Worm (Caenorhabditis elegans) whole organism, L1 larva: ENCODE measurements around the gene idpb-1.

Source experiments
- C04F5.9 ChIP-seq: sonication (generic microtip); optimal IDR thresholded peaks from 2 replicates; lab custom pipeline; 2016; ENCODE audit warnings: missing genetic modification characterization, missing compliant biosample characterization
- C16A3.4 ChIP-seq: fragments of 150-350 bp; optimal IDR thresholded peaks from 2 replicates; lab custom pipeline; 2014; ENCODE audit warnings: missing biosample characterization, missing genetic modification characterization
- F16B12.6 ChIP-seq: fragments of 150-350 bp; optimal IDR thresholded peaks from 2 replicates; lab custom pipeline; 2014; ENCODE audit warnings: missing biosample characterization, missing genetic modification characterization
- Y116A8C.19 ChIP-seq: sonication (generic microtip); optimal IDR thresholded peaks from 2 replicates; lab custom pipeline; 2016; ENCODE audit warnings: missing compliant biosample characterization, missing genetic modification characterization, borderline replicate concordance
- aha-1 ChIP-seq: fragments of 150-350 bp; optimal IDR thresholded peaks from 2 replicates; lab custom pipeline; 2014; ENCODE audit warnings: missing biosample characterization, missing genetic modification characterization
- aly-2 ChIP-seq: fragments of 150-350 bp; optimal IDR thresholded peaks from 2 replicates; lab custom pipeline; 2014; ENCODE audit warnings: missing biosample characterization, missing genetic modification characterization
- ama-1 ChIP-seq: fragments of 150-350 bp; optimal IDR thresholded peaks from 2 replicates; lab custom pipeline; 2014
- ceh-63 ChIP-seq: fragments of 200-800 bp; sonication (Bioruptor generic); optimal IDR thresholded peaks from 2 replicates; lab custom pipeline; 2018; ENCODE audit warnings: mild to moderate bottlenecking, missing genetic modification characterization, missing compliant biosample characterization
- ceh-8 ChIP-seq: fragments of 200-800 bp; sonication (Bioruptor generic); optimal IDR thresholded peaks from 2 replicates; lab custom pipeline; 2018; ENCODE audit warnings: mild to moderate bottlenecking, missing genetic modification characterization, moderate library complexity, missing compliant biosample characterization
- dpl-1 ChIP-seq, 3 experiments: fragments of 150-350 bp in 2 of 3; sonication (generic microtip) in 1 of 3; optimal IDR thresholded peaks; 2 replicates each; lab custom pipeline; 2014 to 2017; ENCODE audit warnings: missing biosample characterization in 3 of 3, missing genetic modification characterization in 3 of 3, missing genetic modification reagents in 3 of 3
- efl-1 ChIP-seq, 4 experiments: fragments of 150-350 bp; optimal IDR thresholded peaks in 3 of 4; peaks in 1 of 4; 1 replicate in 1 of 4; 2 replicates in 3 of 4; lab custom pipeline; 2014; ENCODE audit warnings: missing biosample characterization in 2 of 4, missing genetic modification characterization in 2 of 4, missing genetic modification reagents in 2 of 4
- egl-13 ChIP-seq: sonication (generic microtip); optimal IDR thresholded peaks from 2 replicates; lab custom pipeline; 2016; ENCODE audit warnings: missing genotype, missing genetic modification reagents, missing genetic modification characterization, missing compliant biosample characterization
- egl-27 ChIP-seq, 2 experiments: fragments of 150-350 bp in 1 of 2; sonication (generic microtip); optimal IDR thresholded peaks; 3 replicates each; lab custom pipeline; 2017 to 2018; ENCODE audit warnings: missing biosample characterization in 2 of 2, missing genetic modification characterization in 2 of 2, missing genetic modification reagents in 2 of 2
- elt-3 ChIP-seq, 6 experiments: fragments of 150-350 bp in 1 of 6; sonication (generic microtip); optimal IDR thresholded peaks; 2 replicates each; lab custom pipeline; 2017 to 2018; ENCODE audit warnings: missing biosample characterization in 6 of 6, missing genetic modification characterization in 6 of 6, inconsistent platforms in 1 of 6
- ets-5 ChIP-seq: fragments of 200-800 bp; sonication (Bioruptor generic); IDR thresholded peaks from 2 replicates; pipeline ENCODE4 v1.3.6; 2022; ENCODE audit warnings: missing genetic modification characterization, missing compliant biosample characterization
- grh-1 ChIP-seq: fragments of 200-800 bp; sonication (Bioruptor generic); IDR thresholded peaks from 2 replicates; pipeline ENCODE4 v1.3.6; 2022; ENCODE audit warnings: missing genetic modification reagents, missing genetic modification characterization, missing compliant biosample characterization
- irx-1 ChIP-seq: sonication (generic microtip); optimal IDR thresholded peaks from 2 replicates; lab custom pipeline; 2016; ENCODE audit warnings: missing genetic modification characterization, missing compliant biosample characterization
- isw-1 ChIP-seq: fragments of 200-800 bp; sonication (Bioruptor generic); IDR thresholded peaks from 2 replicates; pipeline ENCODE4 v1.3.6; 2022; ENCODE audit warnings: missing genetic modification characterization, missing compliant biosample characterization
- jun-1 ChIP-seq: fragments of 150-350 bp; optimal IDR thresholded peaks from 2 replicates; lab custom pipeline; 2014; ENCODE audit warnings: missing biosample characterization, missing genetic modification reagents, missing genetic modification characterization
- lin-14 ChIP-seq: fragments of 200-800 bp; sonication (Bioruptor generic); optimal IDR thresholded peaks from 2 replicates; lab custom pipeline; 2018; ENCODE audit warnings: mild to moderate bottlenecking, missing genetic modification characterization, moderate library complexity, missing compliant biosample characterization
- lin-15B ChIP-seq: fragments of 150-350 bp; sonication (generic microtip); optimal IDR thresholded peaks from 3 replicates; lab custom pipeline; 2014; ENCODE audit warnings: missing biosample characterization, missing genetic modification characterization
- lir-3 ChIP-seq: sonication (generic microtip); optimal IDR thresholded peaks from 2 replicates; lab custom pipeline; 2016; ENCODE audit warnings: mild to moderate bottlenecking, missing genetic modification characterization, moderate library complexity, missing compliant biosample characterization; ENCODE audit not compliant: poor library complexity
- lsy-2 ChIP-seq, 2 experiments: fragments of 150-350 bp; optimal IDR thresholded peaks; 2 replicates each; lab custom pipeline; 2014; ENCODE audit warnings: missing biosample characterization in 2 of 2, missing genetic modification characterization in 2 of 2
- mab-9 ChIP-seq: fragments of 200-800 bp; sonication (Bioruptor generic); IDR thresholded peaks from 2 replicates; pipeline ENCODE4 v1.3.6; 2022; ENCODE audit warnings: missing genetic modification reagents, missing genetic modification characterization, missing compliant biosample characterization
- mdl-1 ChIP-seq, 2 experiments: fragments of 150-350 bp; optimal IDR thresholded peaks; 2 replicates each; lab custom pipeline; 2014 to 2017; ENCODE audit warnings: missing biosample characterization in 2 of 2, missing genetic modification characterization in 2 of 2, inconsistent platforms in 1 of 2
- nhr-11 ChIP-seq: fragments of 150-350 bp; optimal IDR thresholded peaks from 2 replicates; lab custom pipeline; 2014; ENCODE audit warnings: missing biosample characterization, missing genetic modification characterization
- nhr-12 ChIP-seq: sonication (generic microtip); optimal IDR thresholded peaks from 2 replicates; lab custom pipeline; 2017; ENCODE audit warnings: missing biosample characterization, missing genetic modification characterization
- nhr-19 ChIP-seq: fragments of 200-800 bp; sonication (Bioruptor generic); conservative IDR thresholded peaks from 2 replicates; pipeline ENCODE4 v1.3.6; 2022; ENCODE audit warnings: missing genetic modification characterization, missing compliant biosample characterization
- nhr-20 ChIP-seq: sonication (generic microtip); optimal IDR thresholded peaks from 2 replicates; lab custom pipeline; 2016; ENCODE audit warnings: mild to moderate bottlenecking, missing genetic modification characterization, missing compliant biosample characterization
- nhr-237 ChIP-seq: fragments of 150-350 bp; optimal IDR thresholded peaks from 2 replicates; lab custom pipeline; 2014; ENCODE audit warnings: missing biosample characterization, missing genetic modification characterization
- nhr-28 ChIP-seq: fragments of 150-350 bp; optimal IDR thresholded peaks from 2 replicates; lab custom pipeline; 2014; ENCODE audit warnings: missing biosample characterization, missing genetic modification characterization
- nhr-71 ChIP-seq: sonication (generic microtip); optimal IDR thresholded peaks from 2 replicates; lab custom pipeline; 2016; ENCODE audit warnings: mild to moderate bottlenecking, missing genetic modification characterization, moderate library complexity, missing compliant biosample characterization
- nhr-76 ChIP-seq: sonication (generic microtip); optimal IDR thresholded peaks from 2 replicates; lab custom pipeline; 2017; ENCODE audit warnings: missing biosample characterization, missing genetic modification characterization
- nhr-84 ChIP-seq: sonication (generic microtip); optimal IDR thresholded peaks from 2 replicates; lab custom pipeline; 2017; ENCODE audit warnings: missing biosample characterization, missing genetic modification characterization
- pqm-1 ChIP-seq: sonication (generic microtip); optimal IDR thresholded peaks from 3 replicates; lab custom pipeline; 2017; ENCODE audit warnings: missing biosample characterization, missing genetic modification characterization
- rnt-1 ChIP-seq: sonication (generic microtip); optimal IDR thresholded peaks from 2 replicates; lab custom pipeline; 2016; ENCODE audit warnings: mild to moderate bottlenecking, missing genetic modification characterization, moderate library complexity, missing compliant biosample characterization
- skn-1 ChIP-seq: fragments of 150-350 bp; optimal IDR thresholded peaks from 2 replicates; lab custom pipeline; 2014; ENCODE audit warnings: missing biosample characterization, missing genetic modification characterization
- snpc-4 ChIP-seq: fragments of 150-350 bp; optimal IDR thresholded peaks from 2 replicates; lab custom pipeline; 2014; ENCODE audit warnings: missing biosample characterization, missing genetic modification characterization
- sptf-1 ChIP-seq: fragments of 150-350 bp; optimal IDR thresholded peaks from 2 replicates; lab custom pipeline; 2014; ENCODE audit warnings: missing biosample characterization, missing genetic modification characterization
- sup-37 ChIP-seq: fragments of 200-800 bp; sonication (Bioruptor generic); optimal IDR thresholded peaks from 2 replicates; lab custom pipeline; 2018; ENCODE audit warnings: mild to moderate bottlenecking, missing genetic modification characterization, missing compliant biosample characterization
- swsn-7 ChIP-seq: sonication (generic microtip); optimal IDR thresholded peaks from 2 replicates; lab custom pipeline; 2016; ENCODE audit warnings: missing genetic modification characterization, missing compliant biosample characterization
- unc-30 ChIP-seq: sonication (generic microtip); optimal IDR thresholded peaks from 2 replicates; lab custom pipeline; 2017; ENCODE audit warnings: missing biosample characterization, missing genetic modification characterization
- unc-62 ChIP-seq: fragments of 150-350 bp; optimal IDR thresholded peaks from 2 replicates; lab custom pipeline; 2014; ENCODE audit warnings: missing biosample characterization, missing genetic modification reagents, missing genetic modification characterization
- unc-86 ChIP-seq: sonication (generic microtip); optimal IDR thresholded peaks from 2 replicates; lab custom pipeline; 2016; ENCODE audit warnings: missing genetic modification characterization, missing compliant biosample characterization
- unc-98 ChIP-seq: fragments of 200-800 bp; sonication (Bioruptor generic); IDR thresholded peaks from 2 replicates; pipeline ENCODE4 v1.3.6; 2022; ENCODE audit warnings: missing genetic modification characterization, missing compliant biosample characterization
- vab-15 ChIP-seq: sonication (generic microtip); optimal IDR thresholded peaks from 2 replicates; lab custom pipeline; 2017; ENCODE audit warnings: missing genotype, mild to moderate bottlenecking, missing genetic modification characterization, missing compliant biosample characterization
- xbp-1 ChIP-seq: sonication (generic microtip); optimal IDR thresholded peaks from 2 replicates; lab custom pipeline; 2016; ENCODE audit warnings: missing genetic modification characterization, missing compliant biosample characterization
- zag-1 ChIP-seq: fragments of 150-350 bp; optimal IDR thresholded peaks from 2 replicates; lab custom pipeline; 2014; ENCODE audit warnings: missing biosample characterization, missing genetic modification characterization
- zip-4 ChIP-seq: fragments of 200-800 bp; sonication (Bioruptor generic); optimal IDR thresholded peaks from 2 replicates; lab custom pipeline; 2018; ENCODE audit warnings: mild to moderate bottlenecking, missing genetic modification characterization, moderate library complexity, missing compliant biosample characterization

idpb-1 gene

ce11 chrII:5101701-5102100 lies at the start of gene idpb-1, which contains the start of gene idpb-3:
idpb-1 (plus strand) TSS chrII:5101984.
idpb-3 (minus strand) TSS chrII:5101801.
- TF ChIP-seq unc-62 (GFP tag; lab: Kevin White, UChicago) = no peak
- no peak for TF ChIP-seq skn-1 (tag; lab: Kevin White, UChicago)
- TF ChIP-seq unc-86 (tag; lab: Kevin White, UChicago) = no peak
- TF ChIP-seq efl-1 (optimal IDR thresholded peaks at IDR 0.05; lab: Kevin White, UChicago) = no peak
- peak in 1 of 2 experiments; percentile 53 for TF ChIP-seq efl-1 (GFP tag; optimal IDR thresholded peaks at IDR 0.05 in 1 of 2; lab: Kevin White, UChicago)

DNA sequence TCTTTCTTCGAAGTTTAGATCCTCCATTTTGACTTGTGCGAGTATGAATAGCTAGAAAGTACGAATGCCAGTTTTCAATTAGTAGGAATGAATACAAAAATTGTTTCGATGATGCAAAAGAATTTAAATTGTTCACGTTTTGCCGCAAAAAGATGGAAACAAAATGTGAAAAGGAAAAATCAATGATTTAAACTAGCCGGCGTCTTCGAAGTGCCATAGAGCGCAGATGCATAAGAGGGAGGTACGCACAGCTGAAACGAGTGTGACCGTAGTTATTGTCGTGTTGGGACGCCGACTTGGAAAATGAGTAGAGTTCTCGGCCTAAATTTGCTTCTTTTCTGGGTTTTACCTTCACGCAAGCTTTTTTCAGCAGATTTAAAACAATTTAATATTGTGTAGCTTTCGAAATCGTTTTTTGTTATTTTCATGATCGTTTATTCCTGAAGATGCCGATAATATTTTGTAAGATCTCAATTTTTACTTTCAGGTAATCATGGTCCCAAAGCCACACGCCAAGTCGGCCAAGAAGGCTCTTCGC lies 46.6 kb upstream of the idpb-1 start, which contains the start of the genes ify-1 and rpl-22:
TSS of gene ify-1 (minus strand) at position 51 of the 538 bp plus-strand sequence.
TSS of gene rpl-22 (plus strand) at position 488 of the 538 bp plus-strand sequence.
- no peak for TF ChIP-seq pqm-1 (tag; lab: Kevin White, UChicago)
- peak; percentile 83 for TF ChIP-seq ceh-8 (GFP tag; lab: Kevin White, UChicago)
- TF ChIP-seq xbp-1 (tag; lab: Kevin White, UChicago) = peak; percentile 93
- TF ChIP-seq sptf-1 (tag; lab: Kevin White, UChicago) = no peak
- peak; percentile 93 for TF ChIP-seq snpc-4
- TF ChIP-seq dpl-1 (GFP tag; optimal IDR thresholded peaks at IDR 0.05; lab: Kevin White, UChicago) = peak; percentile 93 to 94 (median 94)
- peak; percentile 96 for TF ChIP-seq rnt-1 (tag; lab: Kevin White, UChicago)
- TF ChIP-seq irx-1 (tag; lab: Kevin White, UChicago) = peak; percentile 85
- TF ChIP-seq unc-98 (GFP tag; lab: Robert Waterston, UW) = no peak
- TF ChIP-seq egl-13 (tag; lab: Kevin White, UChicago) = peak; percentile 69
- TF ChIP-seq egl-27 (tag; optimal IDR thresholded peaks at IDR 0.05; lab: Kevin White, UChicago) = peak in 1 of 2 experiments; percentile 36
- peak; percentile 53; the same call in 1 of the 2 replicates for TF ChIP-seq mab-9
- peak; percentile 80 for TF ChIP-seq C04F5.9 (tag; lab: Kevin White, UChicago)
- no peak for TF ChIP-seq nhr-84
- TF ChIP-seq unc-86 (tag; lab: Kevin White, UChicago) = peak; percentile 88
- peak; percentile 78 for TF ChIP-seq zip-4 (GFP tag; lab: Kevin White, UChicago)
- TF ChIP-seq lsy-2 (tag; optimal IDR thresholded peaks at IDR 0.05; lab: Kevin White, UChicago) = peak; percentile 99 to 100
- no peak for TF ChIP-seq Y116A8C.19 (tag; lab: Kevin White, UChicago)
- peak; percentile 93 for TF ChIP-seq nhr-19 (GFP tag; lab: Robert Waterston, UW)
- TF ChIP-seq mdl-1 (tag; optimal IDR thresholded peaks at IDR 0.05; lab: Kevin White, UChicago) = peak in 1 of 2 experiments; percentile 90
- peak; percentile 95 to 96 for TF ChIP-seq efl-1 (optimal IDR thresholded peaks at IDR 0.05; lab: Kevin White, UChicago)
- peak; percentile 93 to 99 for TF ChIP-seq efl-1 (GFP tag; optimal IDR thresholded peaks at IDR 0.05 in 1 of 2; lab: Kevin White, UChicago)
- no peak for TF ChIP-seq nhr-28
- TF ChIP-seq swsn-7 (tag; lab: Kevin White, UChicago) = peak; percentile 93
- TF ChIP-seq vab-15 (tag; lab: Kevin White, UChicago) = peak; percentile 90
- no peak for TF ChIP-seq ets-5 (GFP tag; lab: Robert Waterston, UW)
- peak; percentile 92 for TF ChIP-seq grh-1 (GFP tag; lab: Robert Waterston, UW)
- peak; percentile 89 for TF ChIP-seq jun-1 (tag; lab: Kevin White, UChicago)
- TF ChIP-seq unc-30 = no peak
- no peak for TF ChIP-seq ceh-63 (GFP tag; lab: Kevin White, UChicago)
- TF ChIP-seq sup-37 (GFP tag; lab: Kevin White, UChicago) = peak; percentile 51
- peak; percentile 17 for TF ChIP-seq zag-1 (tag; lab: Kevin White, UChicago)
- peak; percentile 36 for TF ChIP-seq aha-1
- TF ChIP-seq lir-3 (tag; lab: Kevin White, UChicago) = peak; percentile 81
- TF ChIP-seq lin-14 = peak; percentile 92
- peak; percentile 97 for TF ChIP-seq nhr-20
- TF ChIP-seq nhr-76 (tag; lab: Kevin White, UChicago) = no peak
- peak; percentile 77 for TF ChIP-seq nhr-237 (tag; lab: Kevin White, UChicago)
- peak; percentile 72 for TF ChIP-seq nhr-11 (tag; lab: Kevin White, UChicago)
- TF ChIP-seq C16A3.4 (tag; lab: Kevin White, UChicago) = peak; percentile 98
- TF ChIP-seq ama-1 (lab: Kevin White, UChicago) = peak; percentile 70
- TF ChIP-seq lin-15B (tag; lab: Kevin White, UChicago) = peak; percentile 97
- TF ChIP-seq nhr-71 = peak; percentile 96
- TF ChIP-seq isw-1 = peak; percentile 93
- peak; percentile 5 to 98 (median 78) for TF ChIP-seq elt-3 (tag; optimal IDR thresholded peaks at IDR 0.05; lab: Kevin White, UChicago)
- no peak for TF ChIP-seq nhr-12 (tag; lab: Kevin White, UChicago)
- peak; percentile 69 for TF ChIP-seq aly-2 (tag; lab: Kevin White, UChicago)
- TF ChIP-seq F16B12.6 (tag; lab: Kevin White, UChicago) = peak; percentile 75
